Worm (Caenorhabditis elegans) whole organism, midembryonic: ENCODE results near the gene K02E11.5.

ENCODE experiments used
- cog-1 ChIP-seq: sonication (generic microtip); optimal IDR thresholded peaks from 2 replicates; lab custom pipeline; 2016; ENCODE audit warnings: missing genetic modification characterization, missing compliant biosample characterization
- flt-1 ChIP-seq: fragments of 200-800 bp; sonication (Bioruptor generic); IDR thresholded peaks from 2 replicates; pipeline ENCODE4 v1.3.6; 2022; ENCODE audit warnings: missing genetic modification characterization, missing compliant biosample characterization
- med-1 ChIP-seq: sonication (generic microtip); optimal IDR thresholded peaks from 2 replicates; lab custom pipeline; 2017; ENCODE audit warnings: missing genetic modification characterization, mild to moderate bottlenecking, missing compliant biosample characterization, antibody characterized with exemption, missing genetic modification reagents; ENCODE audit not compliant: insufficient read depth
- ztf-23 ChIP-seq: fragments of 200-800 bp; sonication (Bioruptor generic); IDR thresholded peaks from 2 replicates; pipeline ENCODE4 v1.3.6; 2022; ENCODE audit warnings: missing genetic modification reagents, missing genetic modification characterization, missing compliant biosample characterization

DNA sequence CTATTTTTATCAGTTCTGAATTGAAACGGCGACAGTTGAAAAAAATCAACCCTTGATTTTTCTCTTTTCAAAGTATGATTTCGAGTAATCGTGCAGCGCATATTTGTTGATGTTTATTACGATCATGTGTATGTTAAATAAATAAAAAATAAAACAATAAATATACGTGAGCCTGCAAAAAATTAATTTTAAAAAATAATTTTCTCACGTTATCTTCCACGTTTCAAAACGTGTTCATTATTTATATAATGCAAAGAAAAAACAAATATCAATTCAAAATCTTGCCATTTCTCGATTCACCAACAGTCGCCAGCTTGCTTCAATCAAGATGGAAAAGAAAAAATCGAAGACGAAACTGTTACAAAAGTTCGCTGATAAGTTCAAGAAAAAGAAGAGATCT, 31.1 kb downstream of the K02E11.5 start, which contains the start of gene F40G12.10:
- TF ChIP-seq med-1 (GFP tag; lab: Kevin White, UChicago) = no peak
- TF ChIP-seq cog-1 = no peak
- TF ChIP-seq flt-1 = no peak
- no peak for TF ChIP-seq ztf-23
